Worm (Caenorhabditis elegans): Measurements from ENCODE around the gene Y62F5A.12.

Y62F5A.12 gene

DNA sequence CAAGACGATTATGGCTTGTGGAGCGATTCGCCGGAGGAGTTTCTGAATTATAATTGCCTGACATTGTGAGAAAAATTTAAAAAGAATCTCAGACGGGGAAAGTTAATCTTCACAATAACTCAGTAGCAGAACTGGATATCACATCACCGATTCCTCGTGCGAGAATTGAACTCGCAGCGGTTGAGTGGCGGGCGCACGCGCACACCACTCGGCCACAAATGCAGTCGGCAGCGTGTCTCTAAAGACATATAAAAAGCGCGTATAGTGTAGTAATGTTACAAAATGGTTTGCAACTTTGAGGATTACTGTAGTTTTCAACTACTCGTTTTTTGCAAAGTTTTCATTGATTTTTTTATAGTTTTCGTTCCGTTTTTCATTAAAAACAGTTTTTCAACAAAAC lies 49.7 kb downstream of the Y62F5A.12 start (continued):
- TF ChIP-seq ceh-79 (tag; optimal IDR thresholded peaks at IDR 0.05) = peak; percentile 91
- TF ChIP-seq F23B12.7 (tag; optimal IDR thresholded peaks at IDR 0.05; ENCODE audit: insufficient read depth) = peak; percentile 89
- peak; percentile 97 for TF ChIP-seq ztf-25 (GFP tag; IDR thresholded peaks at IDR 0.05)
- TF ChIP-seq lag-1 (GFP tag; IDR thresholded peaks at IDR 0.05) = peak; percentile 87; the same call in 1 of the 2 replicates
- peak; percentile 88 for TF ChIP-seq rcor-1 (GFP tag; IDR thresholded peaks at IDR 0.05)
- TF ChIP-seq cebp-1 (GFP tag; IDR thresholded peaks at IDR 0.05) = peak; percentile 56; the same call in 1 of the 2 replicates
- no peak for TF ChIP-seq cebp-1 (tag; optimal IDR thresholded peaks at IDR 0.05)
- peak; percentile 90 for TF ChIP-seq D2030.7 (GFP tag; IDR thresholded peaks at IDR 0.05)
- peak; percentile 84 for TF ChIP-seq lir-1 (GFP tag; conservative IDR thresholded peaks at IDR 0.05)
- peak; percentile 70 for TF ChIP-seq mel-28 (tag; optimal IDR thresholded peaks at IDR 0.05; ENCODE audit: borderline replicate concordance)
- peak; percentile 97 for TF ChIP-seq nhr-120 (GFP tag; IDR thresholded peaks at IDR 0.05)
- TF ChIP-seq ceh-40 (GFP tag; IDR thresholded peaks at IDR 0.05) = peak; percentile 71; the same call in 1 of the 2 replicates
- TF ChIP-seq snpc-1.1 (tag; optimal IDR thresholded peaks at IDR 0.05; ENCODE audit: insufficient read depth) = peak; percentile 82
- TF ChIP-seq fkh-3 (tag; optimal IDR thresholded peaks at IDR 0.05) = peak; percentile 97
- TF ChIP-seq athp-1 (tag; optimal IDR thresholded peaks at IDR 0.05) = peak; percentile 91
- peak in 1 of 3 experiments; percentile 78 for TF ChIP-seq lin-35 (GFP tag; optimal IDR thresholded peaks at IDR 0.05)
- TF ChIP-seq nfya-2 (GFP tag; IDR thresholded peaks at IDR 0.05) = 0 out of 2 replicates have a peak, but pooled peaks have one; percentile 46
- TF ChIP-seq cebp-2 (GFP tag; IDR thresholded peaks at IDR 0.05) = peak; percentile 97
- peak; percentile 41 for TF ChIP-seq ztf-3 (GFP tag; optimal IDR thresholded peaks at IDR 0.05)
- peak; percentile 97 for TF ChIP-seq egl-44 (GFP tag; IDR thresholded peaks at IDR 0.05)
- 0 out of 2 replicates have a peak, but pooled peaks have one; percentile 25 for TF ChIP-seq hlh-26 (GFP tag; conservative IDR thresholded peaks at IDR 0.05)
- TF ChIP-seq Y79H2A.3 (GFP tag; conservative IDR thresholded peaks at IDR 0.05) = peak; percentile 61; the same call in 1 of the 2 replicates
- TF ChIP-seq hlh-12 (tag; optimal IDR thresholded peaks at IDR 0.05) = peak; percentile 85
- peak; percentile 93 for TF ChIP-seq chd-7 (tag; optimal IDR thresholded peaks at IDR 0.05)
- TF ChIP-seq mes-4 (tag; optimal IDR thresholded peaks at IDR 0.05) = peak; percentile 90
- TF ChIP-seq nhr-80 (tag; optimal IDR thresholded peaks at IDR 0.05) = peak; percentile 57
- peak; percentile 57 for TF ChIP-seq C06A6.2 (GFP tag; conservative IDR thresholded peaks at IDR 0.05)
- TF ChIP-seq dox-1 (GFP tag; IDR thresholded peaks at IDR 0.05) = peak; percentile 94
- peak; percentile 63 for TF ChIP-seq F33H1.4 (GFP tag; IDR thresholded peaks at IDR 0.05)
- peak; percentile 72 for TF ChIP-seq lsy-27 (tag; optimal IDR thresholded peaks at IDR 0.05; ENCODE audit: borderline replicate concordance, insufficient read depth)
- TF ChIP-seq bed-2 (GFP tag; IDR thresholded peaks at IDR 0.05) = no peak
- peak; percentile 75 for TF ChIP-seq nhr-179 (tag; optimal IDR thresholded peaks at IDR 0.05)

Measured in whole organism, young adult.